Worm (Caenorhabditis elegans): ENCODE results near the gene Y7A5A.8.
A peak's percentile ranks its signal among the peaks of the same experiment; 100 is the strongest.

Gene Y7A5A.8

DNA sequence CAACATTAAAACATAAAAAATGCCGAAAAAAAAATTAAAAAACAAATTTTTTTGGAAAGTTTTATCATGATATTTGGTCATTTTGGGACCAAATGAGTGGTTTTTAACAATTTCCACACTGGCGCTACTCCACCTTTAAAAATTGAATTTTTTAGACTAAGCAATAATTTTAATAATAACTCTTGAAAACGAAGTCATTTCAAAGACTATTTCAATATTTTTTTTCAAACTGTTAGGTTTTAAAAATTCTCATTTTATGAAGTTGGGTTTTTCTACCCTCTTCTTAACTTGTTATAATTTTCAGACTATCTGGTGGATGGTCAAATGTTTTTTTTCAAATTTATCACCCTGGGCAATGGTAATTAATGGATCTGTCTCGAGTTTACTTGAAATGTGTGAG, at the start of gene Y7A5A.8:
Gene Y7A5A.8 (plus strand): TSS at position 301 of the 400 bp plus-strand sequence.
- TF ChIP-seq daf-12 (tag; optimal IDR thresholded peaks at IDR 0.05) = no peak
- TF ChIP-seq spr-3 (GFP tag; optimal IDR thresholded peaks at IDR 0.05) = no peak
- no peak for TF ChIP-seq mdl-1 (tag; optimal IDR thresholded peaks at IDR 0.05)
- TF ChIP-seq set-16 (GFP tag; IDR thresholded peaks at IDR 0.05) = no peak
- TF ChIP-seq saeg-2 (GFP tag; IDR thresholded peaks at IDR 0.05) = no peak
- no peak for TF ChIP-seq dmd-9 (GFP tag; IDR thresholded peaks at IDR 0.05)
- TF ChIP-seq jun-1 (tag; optimal IDR thresholded peaks at IDR 0.05) = no peak
- no peak for TF ChIP-seq nhr-111 (GFP tag; optimal IDR thresholded peaks at IDR 0.05)
- no peak for TF ChIP-seq dve-1 (tag; optimal IDR thresholded peaks at IDR 0.05; ENCODE audit: insufficient read depth)
- no peak for TF ChIP-seq nhr-41 (GFP tag; IDR thresholded peaks at IDR 0.05)
- TF ChIP-seq vab-7 (GFP tag; IDR thresholded peaks at IDR 0.05) = no peak
- no peak for TF ChIP-seq dmd-6 (GFP tag; IDR thresholded peaks at IDR 0.05)
- TF ChIP-seq Y75B8A.6 (GFP tag; IDR thresholded peaks at IDR 0.05) = no peak
- TF ChIP-seq skn-1 (tag; optimal IDR thresholded peaks at IDR 0.05) = no peak
- no peak for TF ChIP-seq gei-8 (GFP tag; optimal IDR thresholded peaks at IDR 0.05)
- no peak for TF ChIP-seq lin-1 (GFP tag; IDR thresholded peaks at IDR 0.05)
- no peak for TF ChIP-seq fkh-10 (GFP tag; optimal IDR thresholded peaks at IDR 0.05)

DNA sequence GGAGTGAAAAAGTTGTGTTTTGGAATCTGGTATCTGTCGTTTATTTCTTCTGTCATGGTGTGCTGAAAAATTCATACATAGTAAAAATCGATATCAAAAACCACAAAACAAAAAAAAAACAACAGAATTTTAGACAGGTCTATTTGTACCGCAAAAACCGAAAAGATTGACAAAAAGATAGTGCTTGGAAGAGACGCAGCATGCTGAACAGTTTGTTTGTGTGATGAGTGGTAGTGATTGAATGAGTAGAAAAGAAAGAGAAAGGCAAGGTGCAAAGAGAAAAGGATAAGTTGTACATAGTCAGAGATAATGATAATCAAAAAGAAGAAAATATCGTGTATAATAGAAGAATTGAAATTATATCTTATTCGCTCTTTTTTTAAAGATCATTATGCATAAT, 49.6 kb upstream of the Y7A5A.8 start, which contains the start of gene Y7A5A.2:
Gene Y7A5A.2 (minus strand): TSS at position 62 of the 400 bp plus-strand sequence.
- TF ChIP-seq attf-4 (tag; optimal IDR thresholded peaks at IDR 0.05) (no peak), unc-62 (GFP tag; optimal IDR thresholded peaks at IDR 0.05 in 1 of 2) (peak in 1 of 2 experiments; percentile 97), unc-62 (tag; optimal IDR thresholded peaks at IDR 0.05) (no peak), dve-1 (tag; optimal IDR thresholded peaks at IDR 0.05; ENCODE audit: insufficient read depth) (peak; percentile 38), skn-1 (tag; optimal IDR thresholded peaks at IDR 0.05) (no peak), nhr-28 (tag; optimal IDR thresholded peaks at IDR 0.05) (peak; percentile 9), daf-16 (GFP tag; optimal IDR thresholded peaks at IDR 0.05) (no peak), daf-16 (tag; optimal IDR thresholded peaks at IDR 0.05) (peak; percentile 53), lir-3 (tag; optimal IDR thresholded peaks at IDR 0.05) (no peak)

DNA sequence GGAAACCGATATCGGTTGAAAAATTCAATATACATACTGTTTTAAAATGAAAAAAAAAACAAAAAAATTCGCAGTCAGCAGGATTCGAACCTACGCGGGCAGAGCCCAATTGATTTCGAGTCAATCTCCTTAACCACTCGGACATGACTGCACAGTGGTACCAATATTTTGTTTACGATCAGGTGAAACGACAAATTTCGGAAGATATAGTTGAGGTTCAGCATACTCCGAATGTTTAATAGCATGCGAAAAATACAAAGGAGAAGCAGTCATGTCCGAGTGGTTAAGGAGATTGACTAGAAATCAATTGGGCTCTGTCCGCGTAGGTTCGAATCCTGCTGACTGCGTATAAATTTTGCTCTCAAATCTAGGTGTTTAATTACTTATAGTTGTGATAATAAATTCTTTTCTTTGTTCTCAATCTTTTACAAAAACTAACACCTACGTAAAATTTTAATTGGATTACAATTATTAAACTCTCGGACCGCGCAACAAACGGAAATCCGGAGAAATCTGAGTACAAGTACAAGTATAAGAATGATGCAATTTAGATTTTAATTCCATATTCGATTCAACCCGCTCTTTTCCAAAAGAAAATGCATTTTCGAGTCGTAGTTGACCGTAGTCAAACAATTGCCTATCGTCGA, 48.9 kb upstream of the Y7A5A.8 start, which contains the start of gene Y7A5A.13:
Gene Y7A5A.13 (plus strand): TSS at position 597 of the 647 bp plus-strand sequence.
- no peak for TF ChIP-seq ztf-7 (tag; optimal IDR thresholded peaks at IDR 0.05)
- TF ChIP-seq T20F7.1 (GFP tag; optimal IDR thresholded peaks at IDR 0.05) = no peak
- no peak for TF ChIP-seq ceh-44 (GFP tag; IDR thresholded peaks at IDR 0.05)
- no peak for TF ChIP-seq daf-8 (GFP tag; IDR thresholded peaks at IDR 0.05)
- TF ChIP-seq mxl-3 (GFP tag; optimal IDR thresholded peaks at IDR 0.05) = no peak
- TF ChIP-seq F26F4.8 (GFP tag; conservative IDR thresholded peaks at IDR 0.05) = no peak
- TF ChIP-seq lim-7 (GFP tag; IDR thresholded peaks at IDR 0.05) = peak; percentile 81
- no peak for TF ChIP-seq lin-13 (GFP tag; optimal IDR thresholded peaks at IDR 0.05)
- peak; percentile 68 for TF ChIP-seq T26A8.4 (GFP tag; IDR thresholded peaks at IDR 0.05)
- TF ChIP-seq saeg-2 (GFP tag; IDR thresholded peaks at IDR 0.05) = no peak
- TF ChIP-seq D1046.2 (GFP tag; IDR thresholded peaks at IDR 0.05) = 0 out of 2 replicates have a peak, but pooled peaks have one; percentile 72
- TF ChIP-seq aly-2 (tag; optimal IDR thresholded peaks at IDR 0.05) = no peak
- TF ChIP-seq nhr-111 (GFP tag; optimal IDR thresholded peaks at IDR 0.05) = peak; percentile 4
- no peak for TF ChIP-seq nhr-28 (tag; optimal IDR thresholded peaks at IDR 0.05)
- no peak for TF ChIP-seq ZK546.5 (tag; optimal IDR thresholded peaks at IDR 0.05)
- TF ChIP-seq zip-2 (tag; optimal IDR thresholded peaks at IDR 0.05) = no peak
- no peak for TF ChIP-seq mdt-29 (GFP tag; IDR thresholded peaks at IDR 0.05)
- no peak for TF ChIP-seq snpc-4 (tag; optimal IDR thresholded peaks at IDR 0.05)
- TF ChIP-seq hlh-11 (tag; optimal IDR thresholded peaks at IDR 0.05) = no peak
- TF ChIP-seq lin-39 (tag; optimal IDR thresholded peaks at IDR 0.05) = no peak
- TF ChIP-seq egl-43 (GFP tag; IDR thresholded peaks at IDR 0.05) = peak; percentile 74
- TF ChIP-seq lin-1 (GFP tag; IDR thresholded peaks at IDR 0.05) = peak; percentile 57
- TF ChIP-seq daf-19 (GFP tag; conservative IDR thresholded peaks at IDR 0.05) = no peak
- no peak for TF ChIP-seq hlh-30 (tag; optimal IDR thresholded peaks at IDR 0.05; ENCODE audit: insufficient read depth)
- TF ChIP-seq duxl-1 (tag; optimal IDR thresholded peaks at IDR 0.05; ENCODE audit: poor library complexity) = peak; percentile 54
- no peak for TF ChIP-seq gei-8 (GFP tag; optimal IDR thresholded peaks at IDR 0.05)
- TF ChIP-seq F37D6.2 (tag; optimal IDR thresholded peaks at IDR 0.05) = no peak
- TF ChIP-seq mep-1 (tag; optimal IDR thresholded peaks at IDR 0.05) = no peak
- TF ChIP-seq daf-16 (GFP tag; optimal IDR thresholded peaks at IDR 0.05) = peak; percentile 59 to 80
- peak; percentile 67 for TF ChIP-seq daf-16 (tag; optimal IDR thresholded peaks at IDR 0.05)
